Worm (Caenorhabditis elegans) whole organism, late embryonic: Measurements from ENCODE around the gene vab-7.

Source experiments
- C08G9.2 ChIP-seq: sonication (generic microtip); optimal IDR thresholded peaks from 2 replicates; lab custom pipeline; 2016; ENCODE audit warnings: mild to moderate bottlenecking, missing genetic modification characterization, moderate library complexity, missing compliant biosample characterization
- K09A11.1 ChIP-seq: sonication (generic microtip); optimal IDR thresholded peaks from 2 replicates; lab custom pipeline; 2017; ENCODE audit warnings: antibody characterized with exemption, mild to moderate bottlenecking, missing genetic modification characterization, missing compliant biosample characterization; ENCODE audit not compliant: insufficient read depth
- Y22D7AL.16 ChIP-seq: sonication (generic microtip); optimal IDR thresholded peaks from 2 replicates; lab custom pipeline; 2016; ENCODE audit warnings: missing genetic modification characterization, missing compliant biosample characterization
- ceh-18 ChIP-seq: sonication (generic microtip); optimal IDR thresholded peaks from 2 replicates; lab custom pipeline; 2016; ENCODE audit warnings: missing genetic modification characterization, missing compliant biosample characterization
- ceh-19 ChIP-seq: fragments of 200-800 bp; sonication (Bioruptor generic); optimal IDR thresholded peaks from 2 replicates; lab custom pipeline; 2018; ENCODE audit warnings: mild to moderate bottlenecking, missing genetic modification characterization, missing compliant biosample characterization
- ceh-22 ChIP-seq: sonication (generic microtip); optimal IDR thresholded peaks from 2 replicates; lab custom pipeline; 2017; ENCODE audit warnings: missing biosample characterization, missing genetic modification characterization
- ceh-24 ChIP-seq: sonication (generic microtip); optimal IDR thresholded peaks from 2 replicates; lab custom pipeline; 2016; ENCODE audit warnings: mild to moderate bottlenecking, missing genetic modification characterization, missing compliant biosample characterization
- ceh-30 ChIP-seq: fragments of 150-350 bp; optimal IDR thresholded peaks from 2 replicates; lab custom pipeline; 2014; ENCODE audit warnings: missing biosample characterization, missing genetic modification characterization
- ceh-34 ChIP-seq: sonication (generic microtip); optimal IDR thresholded peaks from 2 replicates; lab custom pipeline; 2016; ENCODE audit warnings: mild to moderate bottlenecking, missing genetic modification characterization, missing compliant biosample characterization
- ceh-45 ChIP-seq: fragments of 200-800 bp; sonication (Bioruptor generic); IDR thresholded peaks from 2 replicates; pipeline ENCODE4 v1.3.6; 2022; ENCODE audit warnings: missing genetic modification reagents, missing genetic modification characterization, missing compliant biosample characterization
- ceh-48 ChIP-seq: sonication (generic microtip); optimal IDR thresholded peaks from 2 replicates; lab custom pipeline; 2016; ENCODE audit warnings: missing genetic modification characterization, inconsistent platforms, missing compliant biosample characterization
- ceh-6 ChIP-seq: fragments of 200-800 bp; sonication (Bioruptor generic); optimal IDR thresholded peaks from 2 replicates; lab custom pipeline; 2018; ENCODE audit warnings: mild to moderate bottlenecking, missing genetic modification characterization, missing compliant biosample characterization
- ceh-9 ChIP-seq: sonication (generic microtip); optimal IDR thresholded peaks from 2 replicates; lab custom pipeline; 2016; ENCODE audit warnings: mild to moderate bottlenecking, missing genetic modification characterization, inconsistent platforms, missing compliant biosample characterization
- dmd-4 ChIP-seq: sonication (generic microtip); optimal IDR thresholded peaks from 2 replicates; lab custom pipeline; 2016; ENCODE audit warnings: borderline replicate concordance, missing genetic modification characterization, missing compliant biosample characterization
- dve-1 ChIP-seq: sonication (generic microtip); optimal IDR thresholded peaks from 2 replicates; lab custom pipeline; 2017; ENCODE audit warnings: antibody characterized with exemption, mild to moderate bottlenecking, missing genetic modification characterization, missing compliant biosample characterization
- elt-4 ChIP-seq: sonication (generic microtip); optimal IDR thresholded peaks from 2 replicates; lab custom pipeline; 2016; ENCODE audit warnings: missing genetic modification characterization, missing compliant biosample characterization
- ets-4 ChIP-seq: sonication (generic microtip); optimal IDR thresholded peaks from 2 replicates; lab custom pipeline; 2016; ENCODE audit warnings: missing genetic modification characterization, missing compliant biosample characterization
- fkh-6 ChIP-seq: sonication (generic microtip); optimal IDR thresholded peaks from 2 replicates; lab custom pipeline; 2016; ENCODE audit warnings: missing genetic modification characterization, missing compliant biosample characterization
- hlh-30 ChIP-seq: sonication (generic microtip); optimal IDR thresholded peaks from 2 replicates; lab custom pipeline; 2017; ENCODE audit warnings: antibody characterized with exemption, missing genetic modification characterization, missing compliant biosample characterization; ENCODE audit not compliant: insufficient read depth
- lin-11 ChIP-seq: fragments of 200-800 bp; sonication (Bioruptor generic); optimal IDR thresholded peaks from 2 replicates; lab custom pipeline; 2018; ENCODE audit warnings: mild to moderate bottlenecking, missing genetic modification characterization, missing compliant biosample characterization
- madf-2 ChIP-seq: sonication (generic microtip); optimal IDR thresholded peaks from 2 replicates; lab custom pipeline; 2017; ENCODE audit warnings: missing genetic modification characterization, missing compliant biosample characterization
- nfya-1 ChIP-seq: sonication (generic microtip); optimal IDR thresholded peaks from 2 replicates; lab custom pipeline; 2017; ENCODE audit warnings: missing genetic modification characterization, mild to moderate bottlenecking, missing compliant biosample characterization, antibody characterized with exemption, moderate library complexity
- nhr-11 ChIP-seq: fragments of 150-350 bp; optimal IDR thresholded peaks from 2 replicates; lab custom pipeline; 2014; ENCODE audit warnings: missing biosample characterization, missing genetic modification characterization
- nhr-232 ChIP-seq: sonication (generic microtip); optimal IDR thresholded peaks from 2 replicates; lab custom pipeline; 2016; ENCODE audit warnings: missing genetic modification characterization, missing compliant biosample characterization
- odd-2 ChIP-seq: sonication (generic microtip); optimal IDR thresholded peaks from 2 replicates; lab custom pipeline; 2017; ENCODE audit warnings: antibody characterized with exemption, mild to moderate bottlenecking, missing genetic modification characterization, missing compliant biosample characterization
- pag-3 ChIP-seq: sonication (generic microtip); optimal IDR thresholded peaks from 2 replicates; lab custom pipeline; 2016; ENCODE audit warnings: missing compliant biosample characterization, missing genetic modification characterization, borderline replicate concordance
- pha-4 ChIP-seq: fragments of 150-350 bp; optimal IDR thresholded peaks from 2 replicates; lab custom pipeline; 2018; ENCODE audit warnings: missing biosample characterization, missing genetic modification reagents, missing genetic modification characterization
- ref-2 ChIP-seq: sonication (generic microtip); optimal IDR thresholded peaks from 2 replicates; lab custom pipeline; 2016; ENCODE audit warnings: missing genetic modification characterization, missing compliant biosample characterization
- sdc-2 ChIP-seq: sonication (generic microtip); optimal IDR thresholded peaks from 2 replicates; lab custom pipeline; 2016; ENCODE audit warnings: missing genotype, missing genetic modification characterization, missing compliant biosample characterization
- sox-2 ChIP-seq: fragments of 200-800 bp; sonication (Bioruptor generic); IDR thresholded peaks from 2 replicates; pipeline ENCODE4 v1.3.6; 2022; ENCODE audit warnings: missing genetic modification reagents, missing genetic modification characterization, missing compliant biosample characterization
- tbx-7 ChIP-seq: sonication (generic microtip); optimal IDR thresholded peaks from 2 replicates; lab custom pipeline; 2016; ENCODE audit warnings: missing genotype, missing genetic modification characterization, missing compliant biosample characterization
- ttx-3 ChIP-seq: sonication (generic microtip); optimal IDR thresholded peaks from 2 replicates; lab custom pipeline; 2016; ENCODE audit warnings: missing genetic modification reagents, missing genetic modification characterization, missing compliant biosample characterization
- unc-42 ChIP-seq: sonication (generic microtip); optimal IDR thresholded peaks from 2 replicates; lab custom pipeline; 2016; ENCODE audit warnings: missing genotype, missing genetic modification characterization, missing compliant biosample characterization
- unc-55 ChIP-seq: sonication (generic microtip); optimal IDR thresholded peaks from 2 replicates; lab custom pipeline; 2017; ENCODE audit warnings: missing biosample characterization, missing genetic modification reagents, missing genetic modification characterization
- zip-5 ChIP-seq: sonication (generic microtip); optimal IDR thresholded peaks from 2 replicates; lab custom pipeline; 2016; ENCODE audit warnings: missing genetic modification characterization, missing compliant biosample characterization

vab-7 gene

ce11 chrIII:10895817-10896413 lies 24.2 kb upstream of the vab-7 start, which contains the start of gene com-1:
TSS of gene com-1 (plus strand) at chrIII:10896363.
- TF ChIP-seq ceh-45 (GFP tag; lab: Robert Waterston, UW) (no peak), pha-4 (tag; lab: Kevin White, UChicago) (no peak), unc-42 (tag; lab: Kevin White, UChicago) (peak; percentile 14), Y22D7AL.16 (tag; lab: Kevin White, UChicago) (no peak), ceh-24 (no peak), ets-4 (tag; lab: Kevin White, UChicago) (no peak), dmd-4 (tag; lab: Kevin White, UChicago) (no peak), ceh-30 (tag; lab: Kevin White, UChicago) (no peak), fkh-6 (no peak), ceh-18 (tag; lab: Kevin White, UChicago) (no peak), odd-2 (tag; lab: Kevin White, UChicago) (no peak), C08G9.2 (tag; lab: Kevin White, UChicago) (no peak), pag-3 (tag; lab: Kevin White, UChicago) (no peak), nfya-1 (peak; percentile 10)

ce11 chrIII:10902341-10902740 lies 17.8 kb upstream of the vab-7 start, which contains the start of gene unc-119:
TSS of gene unc-119 (plus strand) at chrIII:10902641.
- TF ChIP-seq C08G9.2 (tag; lab: Kevin White, UChicago) (no peak), nhr-11 (tag; lab: Kevin White, UChicago) (no peak), elt-4 (tag; lab: Kevin White, UChicago) (no peak), ceh-45 (GFP tag; lab: Robert Waterston, UW) (no peak), ttx-3 (no peak), ref-2 (no peak), madf-2 (tag; lab: Kevin White, UChicago) (no peak), ceh-6 (GFP tag; lab: Kevin White, UChicago) (no peak), odd-2 (tag; lab: Kevin White, UChicago) (no peak), ceh-34 (tag; lab: Kevin White, UChicago) (no peak), nhr-232 (tag; lab: Kevin White, UChicago) (no peak)

- TF ChIP-seq unc-55 (GFP tag; lab: Kevin White, UChicago) (no peak), ceh-48 (tag; lab: Kevin White, UChicago) (no peak), tbx-7 (no peak), ceh-45 (GFP tag; lab: Robert Waterston, UW) (no peak), ceh-19 (GFP tag; lab: Kevin White, UChicago) (no peak), nhr-232 (tag; lab: Kevin White, UChicago) (no peak), lin-11 (tag; lab: Kevin White, UChicago) (no peak), hlh-30 (tag; lab: Kevin White, UChicago) (no peak), sdc-2 (tag; lab: Kevin White, UChicago) (no peak), sox-2 (GFP tag; lab: Robert Waterston, UW) (no peak), ceh-22 (no peak), ceh-34 (tag; lab: Kevin White, UChicago) (no peak)
Measured at ce11 chrIII:10903009-10903609, 17.0 kb upstream of the vab-7 start.

- TF ChIP-seq K09A11.1 (tag; lab: Kevin White, UChicago) = no peak
- TF ChIP-seq ceh-9 = no peak
- TF ChIP-seq ttx-3 = no peak
- no peak for TF ChIP-seq zip-5 (tag; lab: Kevin White, UChicago)
- TF ChIP-seq dve-1 (tag; lab: Kevin White, UChicago) = no peak
Measured at ce11 chrIII:10904320-10904961, 15.7 kb upstream of the vab-7 start.
